Worm (Caenorhabditis elegans): ENCODE measurements around the gene F01F1.15.

DNA sequence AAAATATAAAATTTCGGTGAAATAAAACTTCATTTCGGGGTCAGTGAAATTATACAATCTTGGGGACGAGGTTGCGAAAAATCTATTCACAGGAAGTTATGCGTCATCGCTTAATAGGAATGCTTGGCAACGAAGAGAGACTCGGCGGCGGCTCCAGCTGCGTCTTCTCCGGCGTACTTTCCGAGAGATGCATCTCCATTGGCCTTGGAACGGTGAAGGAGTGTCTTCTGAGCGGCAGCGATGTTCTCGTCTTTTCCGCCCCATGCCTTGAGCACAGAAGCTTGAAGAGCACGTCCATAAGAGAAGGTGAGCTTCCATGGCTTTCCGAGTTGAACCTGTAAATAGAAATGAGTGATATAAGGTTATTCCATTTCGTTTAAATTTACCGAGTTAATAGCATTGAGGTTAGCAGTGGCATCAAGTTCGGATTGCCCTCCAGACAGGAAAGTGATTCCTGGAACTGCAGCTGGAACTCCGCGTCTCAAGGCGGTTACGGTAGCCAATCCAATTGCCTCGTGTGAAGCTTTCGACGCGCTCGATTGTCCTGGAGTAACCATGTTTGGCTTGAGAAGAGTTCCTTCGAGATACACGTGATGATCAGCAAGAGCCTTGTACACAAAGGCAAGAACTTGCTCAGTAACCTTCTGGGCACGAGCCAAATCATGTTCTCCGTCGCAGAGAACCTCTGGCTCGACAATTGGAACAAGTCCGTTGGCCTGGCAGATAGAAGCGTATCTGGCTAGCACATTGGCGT is 5.5 kb upstream of the F01F1.15 start:
- TF ChIP-seq nfya-1 (tag; optimal IDR thresholded peaks at IDR 0.05; ENCODE audit: borderline replicate concordance, insufficient read depth) (no peak), unc-130 (GFP tag; optimal IDR thresholded peaks at IDR 0.05) (no peak)

Data from whole organism, young adult.